Worm (Caenorhabditis elegans): ENCODE measurements around the gene Y97E10AR.3.

- TF ChIP-seq unc-39 (tag; optimal IDR thresholded peaks at IDR 0.05), result no peak
- TF ChIP-seq lsy-2 (tag; optimal IDR thresholded peaks at IDR 0.05), result no peak
- TF ChIP-seq nhr-237 (tag; optimal IDR thresholded peaks at IDR 0.05), result no peak
- TF ChIP-seq skn-1 (tag; optimal IDR thresholded peaks at IDR 0.05), result no peak
- no peak for TF ChIP-seq lin-13 (GFP tag; optimal IDR thresholded peaks at IDR 0.05)
- TF ChIP-seq sma-3 (GFP tag; optimal IDR thresholded peaks at IDR 0.05), result no peak
Observed at ce11 chrV:7995878-7996277, 11.4 kb downstream of the Y97E10AR.3 start, which contains the start of gene Y97E10AR.2.
